Worm (Caenorhabditis elegans) whole organism, late embryonic: ENCODE measurements around the gene F16B12.1.

Experiments used
- Y22D7AL.16 ChIP-seq: sonication (generic microtip); optimal IDR thresholded peaks from 2 replicates; lab custom pipeline; 2016; ENCODE audit warnings: missing genetic modification characterization, missing compliant biosample characterization
- ama-1 ChIP-seq: fragments of 150-350 bp; optimal IDR thresholded peaks from 2 replicates; lab custom pipeline; 2014
- ceh-19 ChIP-seq: fragments of 200-800 bp; sonication (Bioruptor generic); optimal IDR thresholded peaks from 2 replicates; lab custom pipeline; 2018; ENCODE audit warnings: mild to moderate bottlenecking, missing genetic modification characterization, missing compliant biosample characterization
- ceh-22 ChIP-seq: sonication (generic microtip); optimal IDR thresholded peaks from 2 replicates; lab custom pipeline; 2017; ENCODE audit warnings: missing biosample characterization, missing genetic modification characterization
- elt-2 ChIP-seq: sonication (generic microtip); optimal IDR thresholded peaks from 2 replicates; lab custom pipeline; 2016; ENCODE audit warnings: missing genetic modification reagents, missing genetic modification characterization, missing compliant biosample characterization
- ets-4 ChIP-seq: sonication (generic microtip); optimal IDR thresholded peaks from 2 replicates; lab custom pipeline; 2016; ENCODE audit warnings: missing genetic modification characterization, missing compliant biosample characterization
- fkh-10 ChIP-seq: fragments of 150-350 bp; optimal IDR thresholded peaks from 2 replicates; lab custom pipeline; 2014; ENCODE audit warnings: missing biosample characterization, missing genetic modification reagents, missing genetic modification characterization
- rnt-1 ChIP-seq: sonication (generic microtip); optimal IDR thresholded peaks from 2 replicates; lab custom pipeline; 2016; ENCODE audit warnings: missing genetic modification characterization, missing compliant biosample characterization
- sox-4 ChIP-seq: sonication (generic microtip); optimal IDR thresholded peaks from 2 replicates; lab custom pipeline; 2017; ENCODE audit warnings: mild to moderate bottlenecking, missing genetic modification characterization, inconsistent platforms, missing compliant biosample characterization
- unc-42 ChIP-seq: sonication (generic microtip); optimal IDR thresholded peaks from 2 replicates; lab custom pipeline; 2016; ENCODE audit warnings: missing genotype, missing genetic modification characterization, missing compliant biosample characterization
- unc-86 ChIP-seq: sonication (generic microtip); optimal IDR thresholded peaks from 2 replicates; lab custom pipeline; 2016; ENCODE audit warnings: missing genetic modification characterization, missing compliant biosample characterization
- ztf-16 ChIP-seq: sonication (generic microtip); optimal IDR thresholded peaks from 2 replicates; lab custom pipeline; 2017; ENCODE audit warnings: missing genetic modification characterization, missing compliant biosample characterization

ce11 chrX:14078574-14078973 is 6.7 kb upstream of the F16B12.1 start, which contains the start of gene C33G3.5:
- TF ChIP-seq unc-42 (tag; lab: Kevin White, UChicago) (no peak), ceh-19 (no peak), ztf-16 (tag; lab: Kevin White, UChicago) (no peak), ceh-22 (no peak), sox-4 (tag; lab: Kevin White, UChicago) (no peak), ets-4 (tag; lab: Kevin White, UChicago) (no peak), unc-86 (no peak), fkh-10 (no peak), rnt-1 (no peak), elt-2 (tag; lab: Kevin White, UChicago) (no peak), ama-1 (lab: Kevin White, UChicago) (no peak), Y22D7AL.16 (tag; lab: Kevin White, UChicago) (no peak)
